Worm (Caenorhabditis elegans) whole organism, L4 larva: ENCODE results near the gene Y37E11B.6.

ENCODE experiments used
- D1046.2 ChIP-seq: fragments of 200-800 bp; sonication (Bioruptor generic); IDR thresholded peaks from 2 replicates; pipeline ENCODE4 v1.3.6; 2022; ENCODE audit warnings: missing genetic modification characterization, missing compliant biosample characterization
- F26F4.8 ChIP-seq: fragments of 200-800 bp; sonication (Bioruptor generic); conservative IDR thresholded peaks from 2 replicates; pipeline ENCODE4 v1.3.6; 2022; ENCODE audit warnings: missing genetic modification characterization, missing compliant biosample characterization
- F37D6.2 ChIP-seq: sonication (generic microtip); optimal IDR thresholded peaks from 2 replicates; lab custom pipeline; 2016; ENCODE audit warnings: mild to moderate bottlenecking, missing genetic modification characterization, missing compliant biosample characterization
- R02D3.7 ChIP-seq: fragments of 150-350 bp; sonication (generic microtip); optimal IDR thresholded peaks from 3 replicates; lab custom pipeline; 2014; ENCODE audit warnings: missing biosample characterization, missing genetic modification characterization
- T26A8.4 ChIP-seq: fragments of 200-800 bp; sonication (Bioruptor generic); IDR thresholded peaks from 2 replicates; pipeline ENCODE4 v1.3.6; 2022; ENCODE audit warnings: missing genetic modification characterization, missing compliant biosample characterization
- Y105C5A.15 ChIP-seq: fragments of 200-800 bp; sonication (Bioruptor generic); IDR thresholded peaks from 2 replicates; pipeline ENCODE4 v1.3.6; 2022; ENCODE audit warnings: missing genetic modification characterization, missing compliant biosample characterization
- arid-1 ChIP-seq: fragments of 200-800 bp; sonication (Bioruptor generic); conservative IDR thresholded peaks from 2 replicates; pipeline ENCODE4 v1.3.6; 2022; ENCODE audit warnings: missing genetic modification reagents, missing genetic modification characterization, missing compliant biosample characterization
- ceh-20 ChIP-seq: fragments of 200-800 bp; sonication (Bioruptor generic); IDR thresholded peaks from 2 replicates; pipeline ENCODE4 v1.3.6; 2022; ENCODE audit warnings: missing genetic modification reagents, missing genetic modification characterization, missing compliant biosample characterization
- ces-1 ChIP-seq: fragments of 150-350 bp; sonication (generic microtip); optimal IDR thresholded peaks from 4 replicates; lab custom pipeline; 2014; ENCODE audit warnings: missing biosample characterization, missing genetic modification reagents, missing genetic modification characterization
- cey-2 ChIP-seq: sonication (generic microtip); optimal IDR thresholded peaks from 3 replicates; lab custom pipeline; 2017; ENCODE audit warnings: missing genetic modification characterization, mild to moderate bottlenecking, missing compliant biosample characterization, antibody characterized with exemption, borderline replicate concordance; ENCODE audit not compliant: insufficient read depth
- dpl-1 ChIP-seq: fragments of 150-350 bp; optimal IDR thresholded peaks from 2 replicates; lab custom pipeline; 2014; ENCODE audit warnings: missing biosample characterization, missing genetic modification reagents, missing genetic modification characterization
- hlh-30 ChIP-seq: sonication (generic microtip); optimal IDR thresholded peaks from 2 replicates; lab custom pipeline; 2017; ENCODE audit warnings: antibody characterized with exemption, mild to moderate bottlenecking, missing genetic modification characterization, missing compliant biosample characterization; ENCODE audit not compliant: insufficient read depth
- jun-1 ChIP-seq: fragments of 150-350 bp; optimal IDR thresholded peaks from 2 replicates; lab custom pipeline; 2014; ENCODE audit warnings: missing biosample characterization, missing genetic modification reagents, missing genetic modification characterization
- lin-15B ChIP-seq: fragments of 150-350 bp; sonication (generic microtip); optimal IDR thresholded peaks from 3 replicates; lab custom pipeline; 2014; ENCODE audit warnings: missing biosample characterization, missing genetic modification characterization
- madf-5 ChIP-seq, 2 experiments: fragments of 200-800 bp; sonication (Bioruptor generic); IDR thresholded peaks; 2 replicates each; pipeline ENCODE4 v1.3.6; 2022; ENCODE audit warnings: missing compliant biosample characterization in 2 of 2, missing genetic modification characterization in 2 of 2
- mxl-2 ChIP-seq: fragments of 200-800 bp; sonication (Bioruptor generic); conservative IDR thresholded peaks from 2 replicates; pipeline ENCODE4 v1.3.6; 2022; ENCODE audit warnings: missing genetic modification reagents, missing genetic modification characterization, missing compliant biosample characterization
- nhr-10 ChIP-seq: fragments of 150-350 bp; optimal IDR thresholded peaks from 2 replicates; lab custom pipeline; 2014; ENCODE audit warnings: missing biosample characterization, missing genetic modification characterization
- nhr-25 ChIP-seq: sonication (generic microtip); optimal IDR thresholded peaks from 2 replicates; lab custom pipeline; 2017; ENCODE audit warnings: missing genetic modification characterization, mild to moderate bottlenecking, missing compliant biosample characterization, antibody characterized with exemption, moderate library complexity, borderline replicate concordance; ENCODE audit not compliant: insufficient read depth
- nhr-76 ChIP-seq: fragments of 150-350 bp; optimal IDR thresholded peaks from 2 replicates; lab custom pipeline; 2014; ENCODE audit warnings: missing biosample characterization, missing genetic modification characterization
- php-3 ChIP-seq: fragments of 200-800 bp; sonication (Bioruptor generic); IDR thresholded peaks from 2 replicates; pipeline ENCODE4 v1.3.6; 2022; ENCODE audit warnings: missing genetic modification reagents, missing genetic modification characterization, missing compliant biosample characterization
- pqm-1 ChIP-seq: sonication (generic microtip); optimal IDR thresholded peaks from 2 replicates; lab custom pipeline; 2017; ENCODE audit warnings: missing biosample characterization, missing genetic modification characterization
- sdz-12 ChIP-seq: fragments of 200-800 bp; sonication (Bioruptor generic); optimal IDR thresholded peaks from 2 replicates; lab custom pipeline; 2018; ENCODE audit warnings: mild to moderate bottlenecking, missing genetic modification characterization, missing compliant biosample characterization
- set-16 ChIP-seq: fragments of 200-800 bp; sonication (Bioruptor generic); IDR thresholded peaks from 2 replicates; pipeline ENCODE4 v1.3.6; 2022; ENCODE audit warnings: missing genetic modification reagents, missing genetic modification characterization, missing compliant biosample characterization
- snpc-4 ChIP-seq: fragments of 150-350 bp; optimal IDR thresholded peaks from 2 replicates; lab custom pipeline; 2014; ENCODE audit warnings: missing biosample characterization, missing genetic modification characterization
- tag-97 ChIP-seq: fragments of 200-800 bp; sonication (Bioruptor generic); IDR thresholded peaks from 2 replicates; pipeline ENCODE4 v1.3.6; 2022; ENCODE audit warnings: missing genetic modification characterization, missing compliant biosample characterization
- zag-1 ChIP-seq: fragments of 150-350 bp; optimal IDR thresholded peaks from 2 replicates; lab custom pipeline; 2014; ENCODE audit warnings: missing biosample characterization, missing genetic modification characterization
- ztf-11 ChIP-seq: fragments of 150-350 bp; optimal IDR thresholded peaks from 2 replicates; lab custom pipeline; 2014; ENCODE audit warnings: missing biosample characterization, missing genetic modification characterization

Y37E11B.6 gene

ce11 chrIV:3551777-3552462, 47.2 kb downstream of the Y37E11B.6 start (continued):
- TF ChIP-seq ztf-11 (tag; lab: Kevin White, UChicago) (no peak), lin-15B (no peak), madf-5 (GFP tag; IDR thresholded peaks at IDR 0.05; lab: Robert Waterston, UW) (peak; percentile 58 to 82; a peak in 2 of 4 replicates), hlh-30 (tag; lab: Kevin White, UChicago) (peak; percentile 58), F26F4.8 (GFP tag; lab: Robert Waterston, UW) (peak; percentile 88), F37D6.2 (no peak), set-16 (peak; percentile 64), cey-2 (tag; lab: Kevin White, UChicago) (no peak), nhr-10 (no peak), D1046.2 (peak; percentile 63; the same call in 1 of the 2 replicates), dpl-1 (peak; percentile 38), nhr-76 (tag; lab: Kevin White, UChicago) (no peak), sdz-12 (GFP tag; lab: Kevin White, UChicago) (peak; percentile 23), nhr-25 (tag; lab: Kevin White, UChicago) (no peak), tag-97 (GFP tag; lab: Robert Waterston, UW) (no peak), T26A8.4 (GFP tag; lab: Robert Waterston, UW) (peak; percentile 78), jun-1 (tag; lab: Kevin White, UChicago) (no peak), zag-1 (tag; lab: Kevin White, UChicago) (no peak), mxl-2 (GFP tag; lab: Robert Waterston, UW) (peak; percentile 30; the same call in 1 of the 2 replicates), arid-1 (GFP tag; lab: Robert Waterston, UW) (peak; percentile 68), snpc-4 (tag; lab: Kevin White, UChicago) (no peak), R02D3.7 (tag; lab: Kevin White, UChicago) (no peak), php-3 (GFP tag; lab: Robert Waterston, UW) (no peak), Y105C5A.15 (GFP tag; lab: Robert Waterston, UW) (peak; percentile 59; the same call in 1 of the 2 replicates), ceh-20 (0 out of 2 replicates have a peak, but pooled peaks have one; percentile 41), pqm-1 (tag; lab: Kevin White, UChicago) (no peak), ces-1 (GFP tag; lab: Kevin White, UChicago) (no peak)
- TF ChIP-seq, all 104 proteins: peak for 57
